Worm (Caenorhabditis elegans): ENCODE measurements around the gene dmd-5.
A peak's percentile ranks its signal among the peaks of the same experiment; 100 is the strongest.

dmd-5 gene

DNA sequence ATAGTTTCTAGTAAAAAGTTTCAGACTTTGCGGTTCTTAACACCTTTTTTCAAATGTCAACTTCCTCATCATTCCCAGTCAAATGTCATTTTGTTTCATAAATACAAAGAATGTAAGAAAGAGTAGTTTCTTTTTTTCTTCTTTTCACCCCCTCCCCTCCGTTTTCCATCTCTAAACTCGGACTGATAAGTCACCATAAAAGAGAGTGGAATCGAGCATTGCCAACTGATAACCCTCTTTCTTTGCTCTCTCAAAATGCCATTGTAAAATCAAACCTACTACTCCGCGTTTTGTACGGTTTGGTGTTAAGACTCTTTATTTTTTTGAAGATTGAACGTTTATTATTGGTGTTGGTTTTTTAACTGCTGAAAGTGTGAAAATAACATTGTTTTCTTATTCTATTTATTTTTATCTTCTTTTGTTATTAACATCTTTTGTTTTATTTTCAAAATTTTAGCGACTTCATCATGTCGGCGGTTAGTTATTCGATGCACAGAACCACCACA is 24.2 kb downstream of the dmd-5 start, which contains the start of gene ifb-2:
Gene ifb-2 (plus strand): TSS at position 456 of the 506 bp plus-strand sequence.
- TF ChIP-seq tbx-11 (GFP tag; IDR thresholded peaks at IDR 0.05) (no peak), hmbx-1 (tag; optimal IDR thresholded peaks at IDR 0.05) (no peak), tbx-37 (GFP tag; conservative IDR thresholded peaks at IDR 0.05) (no peak)

DNA sequence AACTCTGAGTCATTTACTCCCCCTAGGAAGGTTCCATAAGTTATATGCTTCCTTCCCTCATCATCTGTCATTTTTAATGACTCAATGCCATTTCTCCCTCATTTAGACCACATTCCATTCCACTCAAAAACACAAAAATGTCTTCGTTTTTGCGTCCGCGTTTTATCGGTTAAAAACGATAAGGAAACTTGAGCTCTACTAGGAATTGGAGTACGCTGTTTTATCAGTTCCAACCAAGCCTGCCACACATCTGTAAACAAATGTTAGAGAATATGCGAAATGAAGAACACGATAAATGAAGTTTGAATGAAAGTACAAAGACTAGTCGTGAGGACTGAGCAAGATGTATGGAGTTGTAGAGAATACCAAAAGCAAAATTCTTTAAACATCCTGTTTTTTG is 25.6 kb downstream of the dmd-5 start:
- TF ChIP-seq F13C5.2 (tag; optimal IDR thresholded peaks at IDR 0.05) (no peak), tra-4 (tag; optimal IDR thresholded peaks at IDR 0.05) (no peak), hmbx-1 (tag; optimal IDR thresholded peaks at IDR 0.05) (no peak), tbx-11 (GFP tag; IDR thresholded peaks at IDR 0.05) (no peak)

DNA sequence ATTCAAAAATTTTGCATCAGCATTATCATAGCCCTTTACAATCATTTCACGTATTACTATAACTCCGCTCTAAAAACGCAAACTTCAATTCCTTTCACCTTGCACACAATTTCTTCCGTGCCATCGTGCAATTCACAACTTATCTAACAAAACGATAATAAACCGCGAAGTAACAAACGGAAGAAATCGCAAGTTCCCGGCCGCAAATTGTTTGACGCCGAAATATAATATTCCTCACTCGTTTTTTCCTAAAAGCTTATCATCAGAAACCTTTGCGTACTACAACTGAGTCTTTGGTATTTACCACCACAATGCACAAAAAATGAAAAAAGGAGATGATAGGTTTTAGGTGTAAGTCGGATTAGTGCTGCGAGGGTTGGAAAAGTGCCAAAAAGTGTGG is 26.7 kb downstream of the dmd-5 start:
- no peak for TF ChIP-seq hmg-4 (GFP tag; optimal IDR thresholded peaks at IDR 0.05)
- no peak for TF ChIP-seq aly-1 (tag; optimal IDR thresholded peaks at IDR 0.05)
- no peak for TF ChIP-seq ceh-36 (tag; optimal IDR thresholded peaks at IDR 0.05)
- TF ChIP-seq pes-1 (GFP tag; IDR thresholded peaks at IDR 0.05), result no peak
- no peak for TF ChIP-seq hmbx-1 (tag; optimal IDR thresholded peaks at IDR 0.05)
- TF ChIP-seq F13C5.2 (tag; optimal IDR thresholded peaks at IDR 0.05), result no peak
- TF ChIP-seq ama-1 (optimal IDR thresholded peaks at IDR 0.05), result no peak
- no peak for TF ChIP-seq flt-1 (GFP tag; IDR thresholded peaks at IDR 0.05)
- TF ChIP-seq B0310.2 (tag; optimal IDR thresholded peaks at IDR 0.05), result no peak
- no peak for TF ChIP-seq tbx-37 (GFP tag; conservative IDR thresholded peaks at IDR 0.05)
- TF ChIP-seq ets-7 (tag; optimal IDR thresholded peaks at IDR 0.05), result no peak
- no peak for TF ChIP-seq scrt-1 (GFP tag; IDR thresholded peaks at IDR 0.05)

DNA sequence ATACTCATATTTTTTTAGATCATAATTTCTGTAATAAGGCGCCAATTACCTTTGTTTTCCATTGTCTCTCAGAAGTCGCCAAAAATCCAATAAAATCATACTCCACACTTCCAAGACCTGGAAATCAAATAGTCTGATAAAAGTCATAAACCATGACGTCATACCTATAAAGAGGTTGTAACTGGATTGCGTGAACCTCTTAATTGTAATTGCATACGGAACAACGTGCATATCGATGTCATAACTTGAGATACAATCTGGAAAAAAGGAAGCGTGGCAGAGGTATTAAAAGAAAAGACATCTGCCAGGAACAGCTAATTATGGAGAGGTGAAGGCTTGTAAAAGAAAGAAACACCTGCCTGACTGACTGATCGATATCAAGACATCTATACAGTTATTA is 28.9 kb downstream of the dmd-5 start, which contains the start of gene F10C1.9:
Gene F10C1.9 (minus strand): TSS at position 197 of the 400 bp plus-strand sequence.
- TF ChIP-seq B0310.2 (tag; optimal IDR thresholded peaks at IDR 0.05) (no peak), ceh-36 (tag; optimal IDR thresholded peaks at IDR 0.05) (no peak), hmbx-1 (tag; optimal IDR thresholded peaks at IDR 0.05) (no peak), ceh-13 (GFP tag; optimal IDR thresholded peaks at IDR 0.05) (no peak), ama-1 (optimal IDR thresholded peaks at IDR 0.05) (no peak), sea-1 (GFP tag; conservative IDR thresholded peaks at IDR 0.05) (no peak), hnd-1 (tag; optimal IDR thresholded peaks at IDR 0.05) (no peak), tbx-37 (GFP tag; conservative IDR thresholded peaks at IDR 0.05) (no peak), ets-7 (tag; optimal IDR thresholded peaks at IDR 0.05) (no peak), pes-1 (GFP tag; IDR thresholded peaks at IDR 0.05) (no peak), scrt-1 (GFP tag; IDR thresholded peaks at IDR 0.05) (no peak)

DNA sequence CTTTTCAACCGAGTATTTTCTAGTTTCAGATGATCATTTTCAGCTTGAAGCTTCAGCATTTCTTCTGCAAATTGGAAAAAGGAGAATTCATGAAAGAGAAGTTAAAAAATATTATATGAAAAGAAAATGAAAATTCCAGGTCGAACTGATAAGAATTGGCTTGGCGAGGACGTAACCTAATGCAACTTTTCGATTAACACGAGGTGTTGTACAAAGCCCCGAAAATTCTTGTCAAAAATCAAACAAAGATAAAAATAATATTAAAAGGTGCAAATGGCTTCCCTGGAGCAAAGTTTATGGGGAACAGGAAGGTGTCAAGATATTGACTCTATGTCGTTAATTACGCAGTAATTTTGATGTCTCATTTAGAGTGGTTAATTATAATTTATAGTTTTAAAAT is 29.7 kb downstream of the dmd-5 start:
- TF ChIP-seq ceh-13 (GFP tag; optimal IDR thresholded peaks at IDR 0.05) (no peak), tbx-11 (GFP tag; IDR thresholded peaks at IDR 0.05) (no peak), scrt-1 (GFP tag; IDR thresholded peaks at IDR 0.05) (no peak), aly-1 (tag; optimal IDR thresholded peaks at IDR 0.05) (no peak), ets-7 (tag; optimal IDR thresholded peaks at IDR 0.05) (no peak), hmbx-1 (tag; optimal IDR thresholded peaks at IDR 0.05) (no peak), tbx-37 (GFP tag; conservative IDR thresholded peaks at IDR 0.05) (no peak), flt-1 (GFP tag; IDR thresholded peaks at IDR 0.05) (no peak), sea-1 (GFP tag; conservative IDR thresholded peaks at IDR 0.05) (no peak), pes-1 (GFP tag; IDR thresholded peaks at IDR 0.05) (no peak), F13C5.2 (tag; optimal IDR thresholded peaks at IDR 0.05) (no peak), tra-4 (tag; optimal IDR thresholded peaks at IDR 0.05) (no peak), B0310.2 (tag; optimal IDR thresholded peaks at IDR 0.05) (no peak), ceh-36 (tag; optimal IDR thresholded peaks at IDR 0.05) (no peak), ama-1 (optimal IDR thresholded peaks at IDR 0.05) (no peak)

DNA sequence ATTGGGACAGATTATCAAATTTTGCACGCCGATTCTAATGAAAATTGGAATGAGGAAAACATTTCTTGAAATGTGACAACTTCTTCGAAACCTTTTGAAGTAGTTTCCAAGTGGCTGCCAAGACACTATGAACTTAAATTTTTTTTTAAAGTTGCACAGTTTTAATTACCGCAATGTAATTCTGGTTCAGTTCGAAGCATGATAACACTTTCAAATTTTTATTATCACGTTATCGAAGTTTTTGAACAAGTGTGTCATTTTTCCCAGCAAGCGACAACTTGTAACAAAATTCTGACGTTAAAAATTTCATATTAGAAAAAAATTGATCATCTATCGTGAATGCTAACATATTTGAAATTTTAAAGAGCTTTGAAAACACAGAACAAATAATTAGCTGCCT is 31.3 kb downstream of the dmd-5 start:
- TF ChIP-seq tbx-37 (GFP tag; conservative IDR thresholded peaks at IDR 0.05) (no peak), aly-1 (tag; optimal IDR thresholded peaks at IDR 0.05) (no peak), hmg-4 (GFP tag; optimal IDR thresholded peaks at IDR 0.05) (no peak), B0310.2 (tag; optimal IDR thresholded peaks at IDR 0.05) (no peak), flt-1 (GFP tag; IDR thresholded peaks at IDR 0.05) (no peak), ceh-36 (tag; optimal IDR thresholded peaks at IDR 0.05) (no peak), pes-1 (GFP tag; IDR thresholded peaks at IDR 0.05) (no peak), hmbx-1 (tag; optimal IDR thresholded peaks at IDR 0.05) (no peak), hnd-1 (tag; optimal IDR thresholded peaks at IDR 0.05) (no peak), F13C5.2 (tag; optimal IDR thresholded peaks at IDR 0.05) (no peak), ama-1 (optimal IDR thresholded peaks at IDR 0.05) (no peak), tra-4 (tag; optimal IDR thresholded peaks at IDR 0.05) (no peak)

DNA sequence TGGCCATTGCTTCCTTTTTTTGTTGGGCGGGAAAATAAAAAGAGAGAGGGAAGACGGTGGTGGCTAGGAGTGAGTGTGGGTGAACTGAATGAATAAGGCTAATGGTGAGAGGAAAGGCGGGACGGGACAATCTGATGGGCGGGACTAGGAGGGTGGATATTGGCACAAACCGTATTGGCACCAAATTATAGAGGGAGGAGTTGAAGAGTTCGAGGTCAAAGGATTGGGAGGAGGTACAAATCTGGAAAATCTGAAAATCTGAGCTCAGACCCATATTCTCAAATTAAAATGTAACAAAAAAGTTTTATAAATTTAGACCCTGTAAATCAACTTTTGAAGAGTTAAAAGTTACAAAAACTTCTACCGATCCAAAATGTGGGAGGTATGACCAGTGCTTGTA is 35.2 kb downstream of the dmd-5 start, which contains the start of gene hlh-14:
Gene hlh-14 (minus strand): TSS at position 101 of the 400 bp plus-strand sequence.
- TF ChIP-seq pes-1 (GFP tag; IDR thresholded peaks at IDR 0.05) (no peak), tbx-11 (GFP tag; IDR thresholded peaks at IDR 0.05) (no peak), tbx-37 (GFP tag; conservative IDR thresholded peaks at IDR 0.05) (no peak), hmg-4 (GFP tag; optimal IDR thresholded peaks at IDR 0.05) (no peak), B0310.2 (tag; optimal IDR thresholded peaks at IDR 0.05) (no peak), ama-1 (optimal IDR thresholded peaks at IDR 0.05) (no peak), aly-1 (tag; optimal IDR thresholded peaks at IDR 0.05) (no peak), ets-7 (tag; optimal IDR thresholded peaks at IDR 0.05) (no peak)

DNA sequence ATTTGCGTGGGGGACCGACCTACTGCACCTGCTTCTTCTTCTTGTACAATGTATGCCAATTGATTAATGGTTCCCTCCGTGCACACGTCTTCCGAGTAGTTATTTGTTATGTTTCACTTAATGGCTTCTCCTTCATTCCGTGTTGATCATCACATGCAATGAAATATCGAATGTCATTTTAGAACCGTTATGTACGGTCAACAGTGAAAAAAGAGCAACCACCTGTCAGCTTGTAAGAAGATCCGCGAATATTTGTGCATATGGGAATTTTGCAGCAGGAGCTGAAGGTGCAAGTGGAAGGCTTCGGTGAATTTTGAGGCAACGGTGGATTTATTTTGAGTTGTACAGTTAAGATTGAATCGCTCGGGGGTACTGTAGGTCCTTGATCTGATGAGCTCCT is 37.4 kb downstream of the dmd-5 start:
- no peak for TF ChIP-seq hmbx-1 (tag; optimal IDR thresholded peaks at IDR 0.05)

DNA sequence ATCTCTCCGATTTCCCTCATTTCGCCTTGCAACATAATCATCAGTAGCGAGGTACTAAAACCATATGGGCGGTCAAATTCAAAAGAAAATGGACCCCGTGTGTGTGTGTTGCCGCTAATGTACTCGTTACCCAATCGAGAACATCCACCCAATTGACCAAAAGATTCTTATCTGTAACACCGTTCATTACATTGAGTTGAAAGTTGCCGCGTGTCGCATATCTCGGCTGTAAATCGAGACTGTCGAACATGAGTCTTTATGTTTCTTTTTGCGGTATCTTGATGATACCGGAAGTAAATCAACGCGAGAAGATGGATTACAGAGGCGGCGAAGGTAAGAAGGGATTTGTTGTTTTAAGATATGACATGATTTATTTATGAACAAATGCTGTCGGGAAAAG is 38.3 kb downstream of the dmd-5 start:
- peak; percentile 77 for TF ChIP-seq ets-7 (tag; optimal IDR thresholded peaks at IDR 0.05)
- no peak for TF ChIP-seq B0310.2 (tag; optimal IDR thresholded peaks at IDR 0.05)
- no peak for TF ChIP-seq hmbx-1 (tag; optimal IDR thresholded peaks at IDR 0.05)
- TF ChIP-seq tra-4 (tag; optimal IDR thresholded peaks at IDR 0.05), result no peak
- TF ChIP-seq pes-1 (GFP tag; IDR thresholded peaks at IDR 0.05), result no peak

Data from whole organism, early embryonic.